Worm (Caenorhabditis elegans) whole organism, young adult: ENCODE measurements around the gene nhr-32.
A peak's percentile ranks its signal among the peaks of the same experiment; 100 is the strongest.

Experiments
- F37B4.10 ChIP-seq: fragments of 200-800 bp; sonication (Bioruptor generic); IDR thresholded peaks from 2 replicates; pipeline ENCODE4 v1.3.6; 2022; ENCODE audit warnings: missing genetic modification characterization, missing compliant biosample characterization
- F52B5.7 ChIP-seq: sonication (generic microtip); optimal IDR thresholded peaks from 2 replicates; lab custom pipeline; 2016; ENCODE audit warnings: mild to moderate bottlenecking, missing genetic modification characterization, missing compliant biosample characterization
- F55B11.4 ChIP-seq: sonication (generic microtip); optimal IDR thresholded peaks from 2 replicates; lab custom pipeline; 2016; ENCODE audit warnings: missing compliant biosample characterization, missing genetic modification characterization, borderline replicate concordance; ENCODE audit not compliant: insufficient read depth
- F57A8.1 ChIP-seq: fragments of 200-800 bp; sonication (Bioruptor generic); optimal IDR thresholded peaks from 2 replicates; lab custom pipeline; 2018; ENCODE audit warnings: mild to moderate bottlenecking, missing genetic modification characterization, moderate library complexity, missing compliant biosample characterization
- F57C9.4 ChIP-seq: sonication (generic microtip); optimal IDR thresholded peaks from 2 replicates; lab custom pipeline; 2017; ENCODE audit warnings: mild to moderate bottlenecking, missing genetic modification characterization, missing compliant biosample characterization
- K12H6.12 ChIP-seq: fragments of 200-800 bp; sonication (Bioruptor generic); optimal IDR thresholded peaks from 2 replicates; lab custom pipeline; 2018; ENCODE audit warnings: mild to moderate bottlenecking, missing genetic modification characterization, missing compliant biosample characterization
- T07F8.4 ChIP-seq: sonication (generic microtip); optimal IDR thresholded peaks from 2 replicates; lab custom pipeline; 2016; ENCODE audit warnings: mild to moderate bottlenecking, missing genetic modification characterization, moderate library complexity, missing compliant biosample characterization
- T26A5.8 ChIP-seq: sonication (generic microtip); optimal IDR thresholded peaks from 2 replicates; lab custom pipeline; 2016; ENCODE audit warnings: missing genetic modification characterization, missing compliant biosample characterization
- Y53G8AR.9 ChIP-seq: fragments of 200-800 bp; sonication (Bioruptor generic); conservative IDR thresholded peaks from 2 replicates; pipeline ENCODE4 v1.3.6; 2022; ENCODE audit warnings: missing genetic modification reagents, missing genetic modification characterization, missing compliant biosample characterization
- Y56A3A.18 ChIP-seq: fragments of 200-800 bp; sonication (Bioruptor generic); IDR thresholded peaks from 2 replicates; pipeline ENCODE4 v1.3.6; 2022; ENCODE audit warnings: missing genetic modification reagents, missing genetic modification characterization, missing compliant biosample characterization
- Y79H2A.3 ChIP-seq: fragments of 200-800 bp; sonication (Bioruptor generic); conservative IDR thresholded peaks from 2 replicates; pipeline ENCODE4 v1.3.6; 2022; ENCODE audit warnings: missing genetic modification reagents, missing genetic modification characterization, missing compliant biosample characterization
- ZK185.1 ChIP-seq: sonication (generic microtip); optimal IDR thresholded peaks from 2 replicates; lab custom pipeline; 2016; ENCODE audit warnings: mild to moderate bottlenecking, missing genetic modification characterization, missing compliant biosample characterization; ENCODE audit not compliant: poor library complexity, severe bottlenecking
- akir-1 ChIP-seq: fragments of 200-800 bp; sonication (Bioruptor generic); optimal IDR thresholded peaks from 2 replicates; lab custom pipeline; 2018; ENCODE audit warnings: mild to moderate bottlenecking, missing genetic modification characterization, moderate library complexity, missing compliant biosample characterization
- ama-1 ChIP-seq, 3 experiments: fragments of 150-350 bp in 1 of 3; sonication (generic microtip) in 2 of 3; optimal IDR thresholded peaks; 2 replicates each; lab custom pipeline; 2014 to 2018; ENCODE audit warnings: missing biosample characterization in 2 of 3, missing genetic modification characterization in 2 of 3, missing genetic modification reagents in 2 of 3
- bed-1 ChIP-seq: fragments of 200-800 bp; sonication (Bioruptor generic); IDR thresholded peaks from 2 replicates; pipeline ENCODE4 v1.3.6; 2022; ENCODE audit warnings: missing genetic modification reagents, missing genetic modification characterization, missing compliant biosample characterization
- bed-2 ChIP-seq: fragments of 200-800 bp; sonication (Bioruptor generic); IDR thresholded peaks from 2 replicates; pipeline ENCODE4 v1.3.6; 2022; ENCODE audit warnings: missing genetic modification reagents, missing genetic modification characterization, missing compliant biosample characterization
- ccch-3 ChIP-seq: fragments of 200-800 bp; sonication (Bioruptor generic); optimal IDR thresholded peaks from 2 replicates; lab custom pipeline; 2018; ENCODE audit warnings: mild to moderate bottlenecking, missing genetic modification characterization, missing compliant biosample characterization
- cebp-1 ChIP-seq, 2 experiments: fragments of 200-800 bp in 1 of 2; sonication (Bioruptor generic) in 1 of 2; sonication (generic microtip) in 1 of 2; IDR thresholded peaks in 1 of 2; optimal IDR thresholded peaks in 1 of 2; 2 replicates each; pipeline versions ENCODE4 v1.3.6 to Lab custom; 2017 to 2022; ENCODE audit warnings: missing compliant biosample characterization in 2 of 2, missing genetic modification characterization in 2 of 2, mild to moderate bottlenecking in 1 of 2, missing genetic modification reagents in 1 of 2, moderate library complexity in 1 of 2
- cebp-2 ChIP-seq: fragments of 200-800 bp; sonication (Bioruptor generic); IDR thresholded peaks from 2 replicates; pipeline ENCODE4 v1.3.6; 2022; ENCODE audit warnings: missing genetic modification characterization, missing compliant biosample characterization
- ceh-58 ChIP-seq: fragments of 200-800 bp; sonication (Bioruptor generic); IDR thresholded peaks from 2 replicates; pipeline ENCODE4 v1.3.6; 2022; ENCODE audit warnings: missing genetic modification characterization, missing compliant biosample characterization
- dpff-1 ChIP-seq: sonication (generic microtip); optimal IDR thresholded peaks from 2 replicates; lab custom pipeline; 2017; ENCODE audit warnings: mild to moderate bottlenecking, missing genetic modification characterization, missing compliant biosample characterization
- ets-4 ChIP-seq: fragments of 200-800 bp; sonication (Bioruptor generic); optimal IDR thresholded peaks from 2 replicates; lab custom pipeline; 2018; ENCODE audit warnings: mild to moderate bottlenecking, missing genetic modification characterization, missing compliant biosample characterization
- gei-17 ChIP-seq: fragments of 200-800 bp; sonication (Bioruptor generic); optimal IDR thresholded peaks from 2 replicates; lab custom pipeline; 2018; ENCODE audit warnings: mild to moderate bottlenecking, missing genetic modification characterization, missing compliant biosample characterization
- hlh-26 ChIP-seq: fragments of 200-800 bp; sonication (Bioruptor generic); conservative IDR thresholded peaks from 2 replicates; pipeline ENCODE4 v1.3.6; 2022; ENCODE audit warnings: missing genetic modification reagents, missing genetic modification characterization, missing compliant biosample characterization
- hmg-20 ChIP-seq: fragments of 200-800 bp; sonication (Bioruptor generic); IDR thresholded peaks from 2 replicates; pipeline ENCODE4 v1.3.6; 2022; ENCODE audit warnings: missing genetic modification reagents, missing genetic modification characterization, missing compliant biosample characterization
- lin-35 ChIP-seq, 3 experiments: fragments of 150-350 bp in 2 of 3; sonication (generic microtip) in 1 of 3; optimal IDR thresholded peaks; 2 replicates each; lab custom pipeline; 2014 to 2018; ENCODE audit warnings: missing biosample characterization in 3 of 3, missing genetic modification characterization in 3 of 3, missing genetic modification reagents in 3 of 3
- lin-54 ChIP-seq: fragments of 200-800 bp; sonication (Bioruptor generic); optimal IDR thresholded peaks from 2 replicates; lab custom pipeline; 2018; ENCODE audit warnings: mild to moderate bottlenecking, missing genetic modification characterization, missing compliant biosample characterization
- lir-1 ChIP-seq: fragments of 200-800 bp; sonication (Bioruptor generic); conservative IDR thresholded peaks from 2 replicates; pipeline ENCODE4 v1.3.6; 2022; ENCODE audit warnings: missing genetic modification reagents, missing genetic modification characterization, missing compliant biosample characterization
- madf-10 ChIP-seq: sonication (generic microtip); optimal IDR thresholded peaks from 2 replicates; lab custom pipeline; 2016; ENCODE audit warnings: mild to moderate bottlenecking, missing genetic modification characterization, missing compliant biosample characterization
- madf-6 ChIP-seq: fragments of 200-800 bp; sonication (Bioruptor generic); IDR thresholded peaks from 2 replicates; pipeline ENCODE4 v1.3.6; 2022; ENCODE audit warnings: missing genetic modification reagents, missing genetic modification characterization, missing compliant biosample characterization
- mel-28 ChIP-seq: sonication (generic microtip); optimal IDR thresholded peaks from 2 replicates; lab custom pipeline; 2016; ENCODE audit warnings: borderline replicate concordance, mild to moderate bottlenecking, missing genetic modification characterization, missing compliant biosample characterization
- nfya-1 ChIP-seq: sonication (generic microtip); optimal IDR thresholded peaks from 2 replicates; lab custom pipeline; 2017; ENCODE audit warnings: antibody characterized with exemption, missing compliant biosample characterization, missing genetic modification characterization, borderline replicate concordance; ENCODE audit not compliant: insufficient read depth
- nfya-2 ChIP-seq: fragments of 200-800 bp; sonication (Bioruptor generic); IDR thresholded peaks from 2 replicates; pipeline ENCODE4 v1.3.6; 2022; ENCODE audit warnings: missing genetic modification reagents, missing genetic modification characterization, missing compliant biosample characterization
- nfyb-1 ChIP-seq: fragments of 200-800 bp; sonication (Bioruptor generic); IDR thresholded peaks from 2 replicates; pipeline ENCODE4 v1.3.6; 2022; ENCODE audit warnings: missing genetic modification reagents, missing genetic modification characterization, missing compliant biosample characterization
- nhr-179 ChIP-seq: sonication (generic microtip); optimal IDR thresholded peaks from 2 replicates; lab custom pipeline; 2016; ENCODE audit warnings: mild to moderate bottlenecking, missing genetic modification characterization, missing compliant biosample characterization
- nhr-27 ChIP-seq: fragments of 200-800 bp; sonication (Bioruptor generic); optimal IDR thresholded peaks from 2 replicates; lab custom pipeline; 2018; ENCODE audit warnings: mild to moderate bottlenecking, missing genetic modification characterization, moderate library complexity, missing compliant biosample characterization
- rcor-1 ChIP-seq: fragments of 200-800 bp; sonication (Bioruptor generic); IDR thresholded peaks from 2 replicates; pipeline ENCODE4 v1.3.6; 2022; ENCODE audit warnings: missing genetic modification reagents, missing genetic modification characterization, missing compliant biosample characterization
- rec-8 ChIP-seq, 2 experiments: sonication (generic microtip); optimal IDR thresholded peaks; 2 replicates each; lab custom pipeline; 2016; ENCODE audit warnings: mild to moderate bottlenecking in 2 of 2, missing genetic modification characterization in 2 of 2, missing genetic modification reagents in 2 of 2, missing genotype in 2 of 2, missing biosample characterization in 1 of 2, missing compliant biosample characterization in 1 of 2, moderate library complexity in 1 of 2
- repo-1 ChIP-seq: sonication (generic microtip); optimal IDR thresholded peaks from 2 replicates; lab custom pipeline; 2017; ENCODE audit warnings: mild to moderate bottlenecking, missing genetic modification characterization, missing compliant biosample characterization
- sea-2 ChIP-seq: fragments of 200-800 bp; sonication (Bioruptor generic); IDR thresholded peaks from 2 replicates; pipeline ENCODE4 v1.3.6; 2022; ENCODE audit warnings: missing genetic modification characterization, missing compliant biosample characterization
- snpc-3.4 ChIP-seq: sonication (generic microtip); optimal IDR thresholded peaks from 2 replicates; lab custom pipeline; 2017; ENCODE audit warnings: missing genetic modification characterization, mild to moderate bottlenecking, missing compliant biosample characterization, antibody characterized with exemption, moderate library complexity, missing genotype, missing genetic modification reagents
- somi-1 ChIP-seq: fragments of 200-800 bp; sonication (Bioruptor generic); optimal IDR thresholded peaks from 2 replicates; lab custom pipeline; 2018; ENCODE audit warnings: mild to moderate bottlenecking, missing genetic modification characterization, missing compliant biosample characterization
- tbx-9 ChIP-seq: sonication (generic microtip); optimal IDR thresholded peaks from 2 replicates; lab custom pipeline; 2016; ENCODE audit warnings: borderline replicate concordance, missing genetic modification characterization, inconsistent platforms, missing compliant biosample characterization
- unc-62 ChIP-seq: fragments of 150-350 bp; optimal IDR thresholded peaks from 2 replicates; lab custom pipeline; 2014; ENCODE audit warnings: missing biosample characterization, missing genetic modification reagents, missing genetic modification characterization
- ztf-26 ChIP-seq: sonication (generic microtip); optimal IDR thresholded peaks from 2 replicates; lab custom pipeline; 2017; ENCODE audit warnings: missing genetic modification characterization, missing compliant biosample characterization
- ztf-28 ChIP-seq: fragments of 200-800 bp; sonication (Bioruptor generic); IDR thresholded peaks from 2 replicates; pipeline ENCODE4 v1.3.6; 2022; ENCODE audit warnings: missing genetic modification reagents, missing genetic modification characterization, missing compliant biosample characterization
- ztf-3 ChIP-seq: fragments of 200-800 bp; sonication (Bioruptor generic); optimal IDR thresholded peaks from 2 replicates; lab custom pipeline; 2018; ENCODE audit warnings: mild to moderate bottlenecking, missing genetic modification characterization, missing compliant biosample characterization

Gene nhr-32

ce11 chrX:13264550-13264949 lies 12.8 kb downstream of the nhr-32 start (continued):
- no peak for TF ChIP-seq ama-1 (optimal IDR thresholded peaks at IDR 0.05; lab: Kevin White, UChicago)
- no peak for TF ChIP-seq ama-1 (GFP tag; optimal IDR thresholded peaks at IDR 0.05; lab: Kevin White, UChicago)
- TF ChIP-seq T07F8.4 (tag; lab: Kevin White, UChicago), result peak; percentile 42
- peak; percentile 63; the same call in 1 of the 2 replicates for TF ChIP-seq lir-1
- TF ChIP-seq F37B4.10, result peak; percentile 89; the same call in 1 of the 2 replicates
- no peak for TF ChIP-seq nfya-2
- TF ChIP-seq ceh-58 (GFP tag; lab: Robert Waterston, UW), result no peak
- peak in 1 of 3 experiments; percentile 20 for TF ChIP-seq lin-35 (GFP tag; optimal IDR thresholded peaks at IDR 0.05; lab: Kevin White, UChicago)
- TF ChIP-seq rec-8 (tag; optimal IDR thresholded peaks at IDR 0.05; lab: Kevin White, UChicago), result peak; percentile 44 to 68
- no peak for TF ChIP-seq ztf-3 (GFP tag; lab: Kevin White, UChicago)
- peak; percentile 64 for TF ChIP-seq madf-10 (tag; lab: Kevin White, UChicago)
- no peak for TF ChIP-seq unc-62 (GFP tag; lab: Kevin White, UChicago)
- 0 out of 2 replicates have a peak, but pooled peaks have one; percentile 38 for TF ChIP-seq Y53G8AR.9 (GFP tag; lab: Robert Waterston, UW)
- TF ChIP-seq ets-4 (GFP tag; lab: Kevin White, UChicago), result no peak
- TF ChIP-seq nfyb-1 (GFP tag; lab: Robert Waterston, UW), result peak; percentile 89
- TF ChIP-seq hlh-26 (GFP tag; lab: Robert Waterston, UW), result no peak
- no peak; the same call in 1 of the 2 replicates for TF ChIP-seq cebp-1 (GFP tag; IDR thresholded peaks at IDR 0.05; lab: Robert Waterston, UW)
- no peak for TF ChIP-seq cebp-1 (tag; optimal IDR thresholded peaks at IDR 0.05; lab: Kevin White, UChicago)
- TF ChIP-seq mel-28 (tag; lab: Kevin White, UChicago), result no peak
- TF ChIP-seq akir-1 (GFP tag; lab: Kevin White, UChicago), result no peak
- no peak for TF ChIP-seq nfya-1 (tag; lab: Kevin White, UChicago)
- peak; percentile 39 for TF ChIP-seq K12H6.12 (tag; lab: Kevin White, UChicago)
- TF ChIP-seq dpff-1 (tag; lab: Kevin White, UChicago), result no peak
- TF ChIP-seq lin-54 (GFP tag; lab: Kevin White, UChicago), result no peak
- no peak for TF ChIP-seq bed-1 (GFP tag; lab: Robert Waterston, UW)
- TF ChIP-seq nhr-27, result no peak
- no peak for TF ChIP-seq F55B11.4
- peak; percentile 68 for TF ChIP-seq F52B5.7 (tag; lab: Kevin White, UChicago)
- no peak for TF ChIP-seq nhr-179
- TF ChIP-seq F57A8.1 (GFP tag; lab: Kevin White, UChicago), result peak; percentile 41
- TF ChIP-seq cebp-2, result peak; percentile 88; the same call in 1 of the 2 replicates
- TF ChIP-seq tbx-9 (tag; lab: Kevin White, UChicago), result no peak
- peak; percentile 60 for TF ChIP-seq snpc-3.4
- peak; percentile 86 for TF ChIP-seq Y56A3A.18 (GFP tag; lab: Robert Waterston, UW)
- peak; percentile 85 for TF ChIP-seq rcor-1 (GFP tag; lab: Robert Waterston, UW)
- peak; percentile 48 for TF ChIP-seq repo-1 (tag; lab: Kevin White, UChicago)
- TF ChIP-seq madf-6, result no peak; the same call in none of the 2 replicates
- TF ChIP-seq ccch-3, result peak; percentile 16
- TF ChIP-seq somi-1 (GFP tag; lab: Kevin White, UChicago), result peak; percentile 55
- 0 out of 2 replicates have a peak, but pooled peaks have one; percentile 61 for TF ChIP-seq sea-2 (GFP tag; lab: Robert Waterston, UW)
- TF ChIP-seq Y79H2A.3 (GFP tag; lab: Robert Waterston, UW), result no peak; the same call in 1 of the 2 replicates
- no peak for TF ChIP-seq ztf-26 (tag; lab: Kevin White, UChicago)
- TF ChIP-seq ZK185.1 (tag; lab: Kevin White, UChicago), result peak; percentile 60
- peak; percentile 60 for TF ChIP-seq gei-17 (GFP tag; lab: Kevin White, UChicago)
- TF ChIP-seq hmg-20 (GFP tag; lab: Robert Waterston, UW), result peak; percentile 35; the same call in 1 of the 2 replicates
- TF ChIP-seq F57C9.4 (tag; lab: Kevin White, UChicago), result no peak
- peak; percentile 50 for TF ChIP-seq T26A5.8 (tag; lab: Kevin White, UChicago)
- TF ChIP-seq bed-2 (GFP tag; lab: Robert Waterston, UW), result peak; percentile 35; the same call in 1 of the 2 replicates
- TF ChIP-seq ztf-28 (GFP tag; lab: Robert Waterston, UW), result peak; percentile 78; the same call in 1 of the 2 replicates
